Worm (Caenorhabditis elegans) whole organism, young adult: ENCODE measurements around the gene arf-1.
A peak's percentile ranks its signal among the peaks of the same experiment; 100 is the strongest.

Source experiments
- B0019.2 ChIP-seq: fragments of 200-800 bp; sonication (Bioruptor generic); conservative IDR thresholded peaks from 2 replicates; pipeline ENCODE4 v1.3.6; 2022; ENCODE audit warnings: missing genetic modification reagents, missing genetic modification characterization, missing compliant biosample characterization
- B0035.1 ChIP-seq: sonication (generic microtip); optimal IDR thresholded peaks from 2 replicates; lab custom pipeline; 2016; ENCODE audit warnings: missing genetic modification characterization, mild to moderate bottlenecking, missing compliant biosample characterization, missing genotype, missing genetic modification reagents
- B0336.3 ChIP-seq: fragments of 200-800 bp; sonication (Bioruptor generic); IDR thresholded peaks from 2 replicates; pipeline ENCODE4 v1.3.6; 2022; ENCODE audit warnings: missing genetic modification characterization, missing compliant biosample characterization
- C06A6.2 ChIP-seq: fragments of 200-800 bp; sonication (Bioruptor generic); conservative IDR thresholded peaks from 2 replicates; pipeline ENCODE4 v1.3.6; 2022; ENCODE audit warnings: missing genetic modification characterization, missing compliant biosample characterization
- D2030.7 ChIP-seq: fragments of 200-800 bp; sonication (Bioruptor generic); IDR thresholded peaks from 2 replicates; pipeline ENCODE4 v1.3.6; 2022; ENCODE audit warnings: missing genetic modification reagents, missing genetic modification characterization, missing compliant biosample characterization
- F33H1.4 ChIP-seq: fragments of 200-800 bp; sonication (Bioruptor generic); IDR thresholded peaks from 2 replicates; pipeline ENCODE4 v1.3.6; 2022; ENCODE audit warnings: missing genetic modification reagents, missing genetic modification characterization, missing compliant biosample characterization
- F37B4.10 ChIP-seq: fragments of 200-800 bp; sonication (Bioruptor generic); IDR thresholded peaks from 2 replicates; pipeline ENCODE4 v1.3.6; 2022; ENCODE audit warnings: missing genetic modification characterization, missing compliant biosample characterization
- F39B2.1 ChIP-seq: fragments of 200-800 bp; sonication (Bioruptor generic); IDR thresholded peaks from 2 replicates; pipeline ENCODE4 v1.3.6; 2022; ENCODE audit warnings: missing genetic modification reagents, missing genetic modification characterization, missing compliant biosample characterization
- F57A8.1 ChIP-seq: fragments of 200-800 bp; sonication (Bioruptor generic); optimal IDR thresholded peaks from 2 replicates; lab custom pipeline; 2018; ENCODE audit warnings: mild to moderate bottlenecking, missing genetic modification characterization, moderate library complexity, missing compliant biosample characterization
- Y53F4B.3 ChIP-seq: fragments of 200-800 bp; sonication (Bioruptor generic); IDR thresholded peaks from 2 replicates; pipeline ENCODE4 v1.3.6; 2022; ENCODE audit warnings: missing genetic modification reagents, missing genetic modification characterization, missing compliant biosample characterization
- aptf-2 ChIP-seq: fragments of 200-800 bp; sonication (Bioruptor generic); conservative IDR thresholded peaks from 2 replicates; pipeline ENCODE4 v1.3.6; 2022; ENCODE audit warnings: missing genetic modification reagents, missing genetic modification characterization, missing compliant biosample characterization
- atf-7 ChIP-seq: sonication (generic microtip); optimal IDR thresholded peaks from 2 replicates; lab custom pipeline; 2017; ENCODE audit warnings: mild to moderate bottlenecking, missing genetic modification characterization, missing compliant biosample characterization
- athp-1 ChIP-seq: sonication (generic microtip); optimal IDR thresholded peaks from 2 replicates; lab custom pipeline; 2017; ENCODE audit warnings: mild to moderate bottlenecking, missing genetic modification characterization, missing compliant biosample characterization
- attf-3 ChIP-seq: fragments of 200-800 bp; sonication (Bioruptor generic); conservative IDR thresholded peaks from 2 replicates; pipeline ENCODE4 v1.3.6; 2022; ENCODE audit warnings: missing genetic modification reagents, missing genetic modification characterization, missing compliant biosample characterization
- cebp-1 ChIP-seq, 2 experiments: fragments of 200-800 bp in 1 of 2; sonication (Bioruptor generic) in 1 of 2; sonication (generic microtip) in 1 of 2; IDR thresholded peaks in 1 of 2; optimal IDR thresholded peaks in 1 of 2; 2 replicates each; pipeline versions ENCODE4 v1.3.6 to Lab custom; 2017 to 2022; ENCODE audit warnings: missing compliant biosample characterization in 2 of 2, missing genetic modification characterization in 2 of 2, mild to moderate bottlenecking in 1 of 2, missing genetic modification reagents in 1 of 2, moderate library complexity in 1 of 2
- ceh-27 ChIP-seq: fragments of 200-800 bp; sonication (Bioruptor generic); optimal IDR thresholded peaks from 2 replicates; lab custom pipeline; 2018; ENCODE audit warnings: mild to moderate bottlenecking, missing genetic modification characterization, moderate library complexity, missing compliant biosample characterization
- ceh-40 ChIP-seq: fragments of 200-800 bp; sonication (Bioruptor generic); IDR thresholded peaks from 2 replicates; pipeline ENCODE4 v1.3.6; 2022; ENCODE audit warnings: missing genetic modification characterization, missing compliant biosample characterization
- ceh-79 ChIP-seq: sonication (generic microtip); optimal IDR thresholded peaks from 2 replicates; lab custom pipeline; 2017; ENCODE audit warnings: mild to moderate bottlenecking, missing genetic modification characterization, missing compliant biosample characterization
- ceh-91 ChIP-seq: fragments of 200-800 bp; sonication (Bioruptor generic); IDR thresholded peaks from 2 replicates; pipeline ENCODE4 v1.3.6; 2022; ENCODE audit warnings: missing genetic modification reagents, missing genetic modification characterization, missing compliant biosample characterization
- dpff-1 ChIP-seq: sonication (generic microtip); optimal IDR thresholded peaks from 2 replicates; lab custom pipeline; 2017; ENCODE audit warnings: mild to moderate bottlenecking, missing genetic modification characterization, missing compliant biosample characterization
- efl-1 ChIP-seq: fragments of 150-350 bp; optimal IDR thresholded peaks from 2 replicates; lab custom pipeline; 2014; ENCODE audit warnings: missing biosample characterization, missing genetic modification reagents, missing genetic modification characterization
- egl-18 ChIP-seq: fragments of 200-800 bp; sonication (Bioruptor generic); IDR thresholded peaks from 2 replicates; pipeline ENCODE4 v1.3.6; 2022; ENCODE audit warnings: missing genetic modification reagents, missing genetic modification characterization, missing compliant biosample characterization
- egrh-3 ChIP-seq: fragments of 200-800 bp; sonication (Bioruptor generic); IDR thresholded peaks from 2 replicates; pipeline ENCODE4 v1.3.6; 2022; ENCODE audit warnings: missing genetic modification reagents, missing genetic modification characterization, missing compliant biosample characterization
- ekl-4 ChIP-seq: fragments of 200-800 bp; sonication (Bioruptor generic); IDR thresholded peaks from 2 replicates; pipeline ENCODE4 v1.3.6; 2022; ENCODE audit warnings: missing genetic modification reagents, missing genetic modification characterization, missing compliant biosample characterization
- gei-17 ChIP-seq: fragments of 200-800 bp; sonication (Bioruptor generic); optimal IDR thresholded peaks from 2 replicates; lab custom pipeline; 2018; ENCODE audit warnings: mild to moderate bottlenecking, missing genetic modification characterization, missing compliant biosample characterization
- him-1 ChIP-seq: sonication (generic microtip); optimal IDR thresholded peaks from 2 replicates; lab custom pipeline; 2016; ENCODE audit warnings: missing genotype, missing genetic modification reagents, missing genetic modification characterization, missing compliant biosample characterization
- hlh-26 ChIP-seq: fragments of 200-800 bp; sonication (Bioruptor generic); conservative IDR thresholded peaks from 2 replicates; pipeline ENCODE4 v1.3.6; 2022; ENCODE audit warnings: missing genetic modification reagents, missing genetic modification characterization, missing compliant biosample characterization
- let-526 ChIP-seq: fragments of 200-800 bp; sonication (Bioruptor generic); IDR thresholded peaks from 2 replicates; pipeline ENCODE4 v1.3.6; 2022; ENCODE audit warnings: missing genetic modification reagents, missing genetic modification characterization, missing compliant biosample characterization
- let-607 ChIP-seq, 2 experiments: fragments of 200-800 bp in 1 of 2; sonication (Bioruptor generic) in 1 of 2; sonication (generic microtip) in 1 of 2; optimal IDR thresholded peaks; 2 replicates each; lab custom pipeline; 2016 to 2018; ENCODE audit warnings: mild to moderate bottlenecking in 2 of 2, missing compliant biosample characterization in 2 of 2, missing genetic modification characterization in 2 of 2, moderate library complexity in 2 of 2, missing genotype in 1 of 2
- lin-40 ChIP-seq: sonication (generic microtip); optimal IDR thresholded peaks from 2 replicates; lab custom pipeline; 2016; ENCODE audit warnings: missing genetic modification characterization, mild to moderate bottlenecking, missing compliant biosample characterization, missing genotype, missing genetic modification reagents
- lsy-27 ChIP-seq: sonication (generic microtip); optimal IDR thresholded peaks from 2 replicates; lab custom pipeline; 2017; ENCODE audit warnings: missing genetic modification characterization, mild to moderate bottlenecking, missing compliant biosample characterization, antibody characterized with exemption, missing genotype, borderline replicate concordance; ENCODE audit not compliant: insufficient read depth
- madf-3 ChIP-seq: fragments of 200-800 bp; sonication (Bioruptor generic); IDR thresholded peaks from 2 replicates; pipeline ENCODE4 v1.3.6; 2022; ENCODE audit warnings: missing genetic modification reagents, missing genetic modification characterization, missing compliant biosample characterization
- nfya-1 ChIP-seq: sonication (generic microtip); optimal IDR thresholded peaks from 2 replicates; lab custom pipeline; 2017; ENCODE audit warnings: antibody characterized with exemption, missing compliant biosample characterization, missing genetic modification characterization, borderline replicate concordance; ENCODE audit not compliant: insufficient read depth
- nfyb-1 ChIP-seq: fragments of 200-800 bp; sonication (Bioruptor generic); IDR thresholded peaks from 2 replicates; pipeline ENCODE4 v1.3.6; 2022; ENCODE audit warnings: missing genetic modification reagents, missing genetic modification characterization, missing compliant biosample characterization
- nhr-120 ChIP-seq: fragments of 200-800 bp; sonication (Bioruptor generic); IDR thresholded peaks from 2 replicates; pipeline ENCODE4 v1.3.6; 2022; ENCODE audit warnings: missing genetic modification characterization, missing compliant biosample characterization
- nhr-179 ChIP-seq: sonication (generic microtip); optimal IDR thresholded peaks from 2 replicates; lab custom pipeline; 2016; ENCODE audit warnings: mild to moderate bottlenecking, missing genetic modification characterization, missing compliant biosample characterization
- nhr-90 ChIP-seq: sonication (generic microtip); optimal IDR thresholded peaks from 2 replicates; lab custom pipeline; 2016; ENCODE audit warnings: missing genotype, mild to moderate bottlenecking, missing genetic modification characterization, missing compliant biosample characterization
- pbrm-1 ChIP-seq: fragments of 200-800 bp; sonication (Bioruptor generic); IDR thresholded peaks from 2 replicates; pipeline ENCODE4 v1.3.6; 2022; ENCODE audit warnings: missing genetic modification reagents, missing genetic modification characterization, missing compliant biosample characterization
- repo-1 ChIP-seq: sonication (generic microtip); optimal IDR thresholded peaks from 2 replicates; lab custom pipeline; 2017; ENCODE audit warnings: mild to moderate bottlenecking, missing genetic modification characterization, missing compliant biosample characterization
- rpc-1 ChIP-seq, 2 experiments: fragments of 150-350 bp in 1 of 2; sonication (generic microtip) in 1 of 2; optimal IDR thresholded peaks; 2 replicates each; lab custom pipeline; 2014 to 2018; ENCODE audit warnings: missing biosample characterization in 1 of 2, missing genetic modification characterization in 1 of 2, missing genetic modification reagents in 1 of 2, missing genotype in 1 of 2
- sea-2 ChIP-seq: fragments of 200-800 bp; sonication (Bioruptor generic); IDR thresholded peaks from 2 replicates; pipeline ENCODE4 v1.3.6; 2022; ENCODE audit warnings: missing genetic modification characterization, missing compliant biosample characterization
- snpc-4 ChIP-seq, 5 experiments: fragments of 150-350 bp in 1 of 5; sonication (generic microtip) in 4 of 5; optimal IDR thresholded peaks; 2 replicates each; lab custom pipeline; 2014 to 2018; ENCODE audit warnings: missing genetic modification characterization in 5 of 5, missing biosample characterization in 3 of 5, antibody characterized with exemption in 2 of 5, mild to moderate bottlenecking in 2 of 5, missing compliant biosample characterization in 2 of 5, missing genotype in 2 of 5, moderate library complexity in 2 of 5, missing genetic modification reagents in 1 of 5
- tbp1 ChIP-seq: fragments of 200-800 bp; sonication (Bioruptor generic); optimal IDR thresholded peaks from 2 replicates; lab custom pipeline; 2018; ENCODE audit warnings: mild to moderate bottlenecking, missing genetic modification characterization, missing compliant biosample characterization
- tbx-9 ChIP-seq: sonication (generic microtip); optimal IDR thresholded peaks from 2 replicates; lab custom pipeline; 2016; ENCODE audit warnings: borderline replicate concordance, missing genetic modification characterization, inconsistent platforms, missing compliant biosample characterization
- unc-130 ChIP-seq: sonication (generic microtip); optimal IDR thresholded peaks from 2 replicates; lab custom pipeline; 2016; ENCODE audit warnings: missing genetic modification reagents, missing genetic modification characterization, missing compliant biosample characterization
- xnd-1 ChIP-seq: sonication (generic microtip); optimal IDR thresholded peaks from 2 replicates; lab custom pipeline; 2016; ENCODE audit warnings: missing genotype, missing genetic modification reagents, missing genetic modification characterization, missing compliant biosample characterization
- ztf-25 ChIP-seq: fragments of 200-800 bp; sonication (Bioruptor generic); IDR thresholded peaks from 2 replicates; pipeline ENCODE4 v1.3.6; 2022; ENCODE audit warnings: missing genetic modification reagents, missing genetic modification characterization, missing compliant biosample characterization

The arf-1 gene

ce11 chrIII:5721888-5722287, 7.2 kb downstream of the arf-1 start (continued):
- TF ChIP-seq cebp-1 (GFP tag; IDR thresholded peaks at IDR 0.05; lab: Robert Waterston, UW): no peak
- peak; percentile 51 for TF ChIP-seq cebp-1 (tag; optimal IDR thresholded peaks at IDR 0.05; lab: Kevin White, UChicago)
- TF ChIP-seq snpc-4 (GFP tag; optimal IDR thresholded peaks at IDR 0.05; lab: Kevin White, UChicago): no peak
- peak in 3 of 4 experiments; percentile 40 to 42 (median 42) for TF ChIP-seq snpc-4 (tag; optimal IDR thresholded peaks at IDR 0.05; lab: Kevin White, UChicago)
- peak in 1 of 2 experiments; percentile 47 for TF ChIP-seq let-607 (tag; optimal IDR thresholded peaks at IDR 0.05; lab: Kevin White, UChicago)
- no peak; the same call in 1 of the 2 replicates for TF ChIP-seq attf-3 (GFP tag; lab: Robert Waterston, UW)
- no peak for TF ChIP-seq let-526 (GFP tag; lab: Robert Waterston, UW)
- no peak for TF ChIP-seq him-1 (tag; lab: Kevin White, UChicago)
- TF ChIP-seq ceh-79 (tag; lab: Kevin White, UChicago): no peak
- peak; percentile 12 for TF ChIP-seq athp-1
- TF ChIP-seq C06A6.2: no peak
- peak; percentile 37; the same call in 1 of the 2 replicates for TF ChIP-seq ekl-4
- TF ChIP-seq tbx-9 (tag; lab: Kevin White, UChicago): no peak
- TF ChIP-seq aptf-2 (GFP tag; lab: Robert Waterston, UW): no peak; the same call in 1 of the 2 replicates
- TF ChIP-seq egrh-3 (GFP tag; lab: Robert Waterston, UW): no peak
- TF ChIP-seq lsy-27 (tag; lab: Kevin White, UChicago): no peak
- peak; percentile 44 for TF ChIP-seq tbp1 (GFP tag; lab: Kevin White, UChicago)
- no peak for TF ChIP-seq F37B4.10
- TF ChIP-seq F33H1.4: peak; percentile 46; the same call in 1 of the 2 replicates
- TF ChIP-seq B0336.3: no peak
- no peak for TF ChIP-seq egl-18 (GFP tag; lab: Robert Waterston, UW)
- no peak for TF ChIP-seq hlh-26
- TF ChIP-seq ceh-91 (GFP tag; lab: Robert Waterston, UW): no peak
- TF ChIP-seq nhr-179 (tag; lab: Kevin White, UChicago): no peak
- TF ChIP-seq B0035.1 (tag; lab: Kevin White, UChicago): no peak
- TF ChIP-seq xnd-1: no peak
- TF ChIP-seq ceh-40 (GFP tag; lab: Robert Waterston, UW): no peak
- no peak for TF ChIP-seq sea-2
- no peak for TF ChIP-seq ztf-25 (GFP tag; lab: Robert Waterston, UW)
- peak; percentile 7 for TF ChIP-seq efl-1
- TF ChIP-seq F57A8.1: no peak
- TF ChIP-seq madf-3: 0 out of 2 replicates have a peak, but pooled peaks have one; percentile 43
- TF ChIP-seq nhr-120 (GFP tag; lab: Robert Waterston, UW): no peak
- TF ChIP-seq pbrm-1: no peak
- no peak for TF ChIP-seq dpff-1
- TF ChIP-seq ceh-27 (GFP tag; lab: Kevin White, UChicago): peak; percentile 73
- TF ChIP-seq nfyb-1: peak; percentile 62; the same call in 1 of the 2 replicates
- TF ChIP-seq nfya-1 (tag; lab: Kevin White, UChicago): no peak
- TF ChIP-seq Y53F4B.3 (GFP tag; lab: Robert Waterston, UW): no peak
- peak; percentile 4 for TF ChIP-seq gei-17
- TF ChIP-seq B0019.2: no peak
- no peak for TF ChIP-seq rpc-1 (optimal IDR thresholded peaks at IDR 0.05; lab: Kevin White, UChicago)
- TF ChIP-seq rpc-1 (tag; optimal IDR thresholded peaks at IDR 0.05; lab: Kevin White, UChicago): no peak
- no peak for TF ChIP-seq nhr-90
- no peak for TF ChIP-seq repo-1
- no peak for TF ChIP-seq atf-7
- peak; percentile 61 for TF ChIP-seq lin-40 (tag; lab: Kevin White, UChicago)
- no peak for TF ChIP-seq F39B2.1 (GFP tag; lab: Robert Waterston, UW)
- no peak for TF ChIP-seq D2030.7 (GFP tag; lab: Robert Waterston, UW)
- peak; percentile 45 for TF ChIP-seq unc-130 (GFP tag; lab: Kevin White, UChicago)
